Worm (Caenorhabditis elegans) whole organism, young adult: ENCODE results near the gene nhr-111.

Experiments
- F49E8.2 ChIP-seq: sonication (generic microtip); optimal IDR thresholded peaks from 3 replicates; lab custom pipeline; 2017; ENCODE audit warnings: missing genetic modification characterization, mild to moderate bottlenecking, missing compliant biosample characterization, antibody characterized with exemption, moderate library complexity; ENCODE audit not compliant: insufficient read depth
- him-1 ChIP-seq: sonication (generic microtip); optimal IDR thresholded peaks from 2 replicates; lab custom pipeline; 2016; ENCODE audit warnings: missing genotype, missing genetic modification reagents, missing genetic modification characterization, missing compliant biosample characterization
- hmg-1.2 ChIP-seq: fragments of 200-800 bp; sonication (Bioruptor generic); IDR thresholded peaks from 2 replicates; pipeline ENCODE4 v1.3.6; 2022; ENCODE audit warnings: missing genetic modification reagents, missing genetic modification characterization, missing compliant biosample characterization
- hrde-1 ChIP-seq: sonication (generic microtip); optimal IDR thresholded peaks from 2 replicates; lab custom pipeline; 2016; ENCODE audit warnings: missing genetic modification characterization, mild to moderate bottlenecking, missing compliant biosample characterization, moderate library complexity, missing genotype, missing genetic modification reagents, borderline replicate concordance
- snpc-4 ChIP-seq, 5 experiments: fragments of 150-350 bp in 1 of 5; sonication (generic microtip) in 4 of 5; optimal IDR thresholded peaks; 2 replicates each; lab custom pipeline; 2014 to 2018; ENCODE audit warnings: missing genetic modification characterization in 5 of 5, missing biosample characterization in 3 of 5, antibody characterized with exemption in 2 of 5, mild to moderate bottlenecking in 2 of 5, missing compliant biosample characterization in 2 of 5, missing genotype in 2 of 5, moderate library complexity in 2 of 5, missing genetic modification reagents in 1 of 5
- somi-1 ChIP-seq: fragments of 200-800 bp; sonication (Bioruptor generic); optimal IDR thresholded peaks from 2 replicates; lab custom pipeline; 2018; ENCODE audit warnings: mild to moderate bottlenecking, missing genetic modification characterization, missing compliant biosample characterization
- tlf-1 ChIP-seq: fragments of 200-800 bp; sonication (Bioruptor generic); optimal IDR thresholded peaks from 2 replicates; lab custom pipeline; 2018; ENCODE audit warnings: mild to moderate bottlenecking, missing genetic modification characterization, missing compliant biosample characterization
- ztf-6 ChIP-seq: fragments of 200-800 bp; sonication (Bioruptor generic); IDR thresholded peaks from 2 replicates; pipeline ENCODE4 v1.3.6; 2022; ENCODE audit warnings: missing genetic modification reagents, missing genetic modification characterization, missing compliant biosample characterization

- TF ChIP-seq hmg-1.2 (GFP tag; lab: Robert Waterston, UW), result no peak
- TF ChIP-seq tlf-1 (GFP tag; lab: Kevin White, UChicago), result no peak
- TF ChIP-seq hrde-1, result no peak
- no peak for TF ChIP-seq ztf-6
- TF ChIP-seq F49E8.2 (tag; lab: Kevin White, UChicago), result no peak
- no peak for TF ChIP-seq him-1 (tag; lab: Kevin White, UChicago)
- TF ChIP-seq somi-1 (GFP tag; lab: Kevin White, UChicago), result no peak
- no peak for TF ChIP-seq snpc-4 (GFP tag; optimal IDR thresholded peaks at IDR 0.05; lab: Kevin White, UChicago)
- no peak for TF ChIP-seq snpc-4 (tag; optimal IDR thresholded peaks at IDR 0.05; lab: Kevin White, UChicago)
Observed at ce11 chrV:16073856-16074255, 50.8 kb downstream of the nhr-111 start, which contains the start of gene srj-10.
